Worm (Caenorhabditis elegans) whole organism, midembryonic: ENCODE measurements around the gene hsp-43.

ENCODE experiments used
- T22C8.4 ChIP-seq: fragments of 200-800 bp; sonication (Bioruptor generic); IDR thresholded peaks from 2 replicates; pipeline ENCODE4 v1.3.6; 2022; ENCODE audit warnings: missing genetic modification characterization, missing compliant biosample characterization
- klf-2 ChIP-seq: fragments of 200-800 bp; sonication (Bioruptor generic); conservative IDR thresholded peaks from 2 replicates; pipeline ENCODE4 v1.3.6; 2022; ENCODE audit warnings: missing genetic modification reagents, missing genetic modification characterization, missing compliant biosample characterization

DNA sequence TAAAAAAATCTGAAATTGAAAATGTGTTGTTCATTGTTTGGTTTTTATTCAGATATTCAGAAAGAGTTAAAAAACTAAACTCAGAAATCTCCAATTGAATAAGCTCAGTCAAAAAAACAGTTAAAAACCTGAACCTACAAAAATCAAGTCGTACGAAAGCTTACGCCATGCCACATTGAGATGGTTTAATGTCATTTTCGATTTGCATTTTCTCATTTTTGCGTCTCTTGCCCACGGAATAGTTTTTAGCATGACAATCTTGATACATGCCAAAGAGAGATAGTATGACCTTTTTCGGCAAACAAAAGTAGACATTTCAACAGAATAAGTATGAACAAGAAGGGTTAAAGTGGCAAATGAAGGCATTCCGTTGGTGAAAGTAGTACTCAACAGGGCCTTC is 45.7 kb upstream of the hsp-43 start:
- no peak for TF ChIP-seq T22C8.4 (GFP tag; lab: Robert Waterston, UW)
- TF ChIP-seq klf-2 (GFP tag; lab: Robert Waterston, UW), result no peak
